Fruit fly (Drosophila melanogaster) whole organism, embryonic: ENCODE results near the gene CG6951.

ENCODE experiments used
- Aef1 ChIP-seq: fragments of 200-800 bp; sonication (Bioruptor generic); IDR thresholded peaks from 3 replicates; pipeline ENCODE4 v1.3.6; 2022; ENCODE audit warnings: missing biosample characterization, missing genetic modification characterization
- Antp ChIP-seq: fragments of 200-800 bp; sonication (Bioruptor generic); optimal IDR thresholded peaks from 3 replicates; lab custom pipeline; 2016; ENCODE audit warnings: missing biosample characterization, missing genetic modification characterization
- Awh ChIP-seq: fragments of 200-800 bp; sonication (Bioruptor generic); IDR thresholded peaks from 2 replicates; pipeline ENCODE4, ENCODE4 v1.3.6; 2022; ENCODE audit warnings: missing biosample characterization, missing genetic modification characterization
- BtbVII ChIP-seq: fragments of 200-800 bp; sonication (Bioruptor generic); optimal IDR thresholded peaks from 3 replicates; lab custom pipeline; 2017; ENCODE audit warnings: missing biosample characterization, mild to moderate bottlenecking, missing genetic modification characterization
- CG10147 ChIP-seq: fragments of 200-800 bp; sonication (Bioruptor generic); optimal IDR thresholded peaks from 2 replicates; lab custom pipeline; 2019; ENCODE audit warnings: missing biosample characterization, mild to moderate bottlenecking, missing genetic modification characterization, moderate library complexity
- CG11093 ChIP-seq: fragments of 200-800 bp; sonication (Bioruptor generic); IDR thresholded peaks from 3 replicates; pipeline ENCODE4 v1.3.6; 2022; ENCODE audit warnings: missing biosample characterization, missing genetic modification characterization
- CG14050 ChIP-seq: fragments of 200-800 bp; sonication (Bioruptor generic); IDR thresholded peaks from 3 replicates; pipeline ENCODE4 v1.3.6; 2022; ENCODE audit warnings: missing biosample characterization, missing genetic modification characterization
- CG14667 ChIP-seq: fragments of 200-800 bp; sonication (Bioruptor generic); IDR thresholded peaks from 2 replicates; pipeline ENCODE4 v1.3.6; 2022; ENCODE audit warnings: missing biosample characterization, missing genetic modification characterization
- CG15269 ChIP-seq: fragments of 200-800 bp; sonication (Bioruptor generic); optimal IDR thresholded peaks from 2 replicates; lab custom pipeline; 2018; ENCODE audit warnings: missing biosample characterization, mild to moderate bottlenecking, missing genetic modification characterization, moderate library complexity
- CG16815 ChIP-seq: fragments of 200-800 bp; sonication (Bioruptor generic); optimal IDR thresholded peaks from 3 replicates; lab custom pipeline; 2017; ENCODE audit warnings: missing biosample characterization, mild to moderate bottlenecking, missing genetic modification characterization
- CG17186 ChIP-seq: fragments of 200-800 bp; sonication (Bioruptor generic); optimal IDR thresholded peaks from 3 replicates; lab custom pipeline; 2017; ENCODE audit warnings: missing biosample characterization, missing genetic modification reagents, missing genetic modification characterization
- CG17385 ChIP-seq: fragments of 200-800 bp; sonication (Bioruptor generic); optimal IDR thresholded peaks from 3 replicates; lab custom pipeline; 2018; ENCODE audit warnings: missing biosample characterization, mild to moderate bottlenecking, missing genetic modification characterization
- CG18619 ChIP-seq: fragments of 200-800 bp; sonication (Bioruptor generic); optimal IDR thresholded peaks from 3 replicates; lab custom pipeline; 2017; ENCODE audit warnings: missing biosample characterization, mild to moderate bottlenecking, missing genetic modification characterization
- CG2120 ChIP-seq: fragments of 200-800 bp; sonication (Bioruptor generic); optimal IDR thresholded peaks from 3 replicates; lab custom pipeline; 2016; ENCODE audit warnings: missing biosample characterization, missing genetic modification characterization
- CG30403 ChIP-seq: fragments of 200-800 bp; sonication (Bioruptor generic); optimal IDR thresholded peaks from 3 replicates; lab custom pipeline; 2016; ENCODE audit warnings: missing biosample characterization, missing genetic modification characterization
- CG3065 ChIP-seq: fragments of 200-800 bp; sonication (Bioruptor generic); optimal IDR thresholded peaks from 2 replicates; lab custom pipeline; 2016; ENCODE audit warnings: missing biosample characterization, missing genetic modification characterization
- CG31224 ChIP-seq: fragments of 200-800 bp; sonication (Bioruptor generic); IDR thresholded peaks from 2 replicates; pipeline ENCODE4 v1.3.6; 2022; ENCODE audit warnings: missing biosample characterization, missing genetic modification characterization
- CG31388 ChIP-seq: fragments of 200-800 bp; sonication (Bioruptor generic); optimal IDR thresholded peaks from 2 replicates; lab custom pipeline; 2016; ENCODE audit warnings: missing biosample characterization, missing genetic modification characterization
- CG33213 ChIP-seq: fragments of 200-800 bp; sonication (Bioruptor generic); optimal IDR thresholded peaks from 3 replicates; lab custom pipeline; 2016; ENCODE audit warnings: missing biosample characterization, missing genetic modification characterization
- CG33557 ChIP-seq: fragments of 200-800 bp; sonication (Bioruptor generic); optimal IDR thresholded peaks from 2 replicates; lab custom pipeline; 2019; ENCODE audit warnings: missing biosample characterization, mild to moderate bottlenecking, missing genetic modification characterization, moderate library complexity
- CG34422 ChIP-seq: fragments of 200-800 bp; sonication (Bioruptor generic); IDR thresholded peaks from 3 replicates; pipeline ENCODE4 v1.3.6; 2022; ENCODE audit warnings: missing biosample characterization, missing genetic modification characterization
- CG4360 ChIP-seq: fragments of 200-800 bp; sonication (Bioruptor generic); IDR thresholded peaks from 2 replicates; pipeline ENCODE4 v1.3.6; 2022; ENCODE audit warnings: missing biosample characterization, missing genetic modification characterization
- CG6654 ChIP-seq: fragments of 200-800 bp; sonication (Bioruptor generic); optimal IDR thresholded peaks from 2 replicates; lab custom pipeline; 2017; ENCODE audit warnings: missing biosample characterization, mild to moderate bottlenecking, missing genetic modification characterization
- CG7271 ChIP-seq: fragments of 200-800 bp; sonication (Bioruptor generic); optimal IDR thresholded peaks from 2 replicates; lab custom pipeline; 2018; ENCODE audit warnings: missing biosample characterization, mild to moderate bottlenecking, missing genetic modification characterization, moderate library complexity
- CG7963 ChIP-seq: fragments of 200-800 bp; sonication (Bioruptor generic); IDR thresholded peaks from 3 replicates; pipeline ENCODE4 v1.3.6; 2022; ENCODE audit warnings: missing biosample characterization, missing genetic modification characterization; ENCODE audit not compliant: partially characterized antibody
- CG7987 ChIP-seq: fragments of 200-800 bp; sonication (Bioruptor generic); optimal IDR thresholded peaks from 2 replicates; lab custom pipeline; 2018; ENCODE audit warnings: missing biosample characterization, mild to moderate bottlenecking, missing genetic modification characterization, moderate library complexity
- CG8944 ChIP-seq: fragments of 200-800 bp; sonication (Bioruptor generic); optimal IDR thresholded peaks from 3 replicates; lab custom pipeline; 2016; ENCODE audit warnings: missing biosample characterization, missing genetic modification characterization
- CTCF ChIP-seq: fragments of 200-800 bp; sonication (Bioruptor generic); optimal IDR thresholded peaks from 2 replicates; lab custom pipeline; 2017; ENCODE audit warnings: missing biosample characterization, mild to moderate bottlenecking, missing genetic modification characterization, moderate library complexity
- CrebB ChIP-seq: fragments of 200-800 bp; sonication (Bioruptor generic); optimal IDR thresholded peaks from 3 replicates; lab custom pipeline; 2018; ENCODE audit warnings: missing biosample characterization, mild to moderate bottlenecking, missing genetic modification characterization
- D19A ChIP-seq: fragments of 200-800 bp; optimal IDR thresholded peaks from 3 replicates; lab custom pipeline; 2019; ENCODE audit warnings: missing biosample characterization, mild to moderate bottlenecking, missing genetic modification characterization, moderate library complexity
- Dad ChIP-seq: fragments of 200-800 bp; sonication (Bioruptor generic); optimal IDR thresholded peaks from 3 replicates; lab custom pipeline; 2016; ENCODE audit warnings: missing biosample characterization, missing genetic modification characterization
- HLH4C ChIP-seq: fragments of 200-800 bp; sonication (Bioruptor generic); IDR thresholded peaks from 3 replicates; pipeline ENCODE4 v1.3.6; 2022; ENCODE audit warnings: missing biosample characterization, missing genetic modification characterization; ENCODE audit not compliant: partially characterized antibody
- Hr3 ChIP-seq: fragments of 200-800 bp; sonication (Bioruptor generic); optimal IDR thresholded peaks from 3 replicates; lab custom pipeline; 2016; ENCODE audit warnings: missing biosample characterization, missing genetic modification characterization
- Hr39 ChIP-seq: fragments of >200 bp; optimal IDR thresholded peaks from 2 replicates; lab custom pipeline; 2017
- Hr51 ChIP-seq, 2 experiments: fragments of 200-800 bp; sonication (Bioruptor generic); optimal IDR thresholded peaks; 2 replicates in 1 of 2; 3 replicates in 1 of 2; lab custom pipeline; 2016 to 2018; ENCODE audit warnings: missing biosample characterization in 2 of 2, missing genetic modification characterization in 2 of 2, mild to moderate bottlenecking in 1 of 2, moderate library complexity in 1 of 2
- MTF-1 ChIP-seq: fragments of 200-800 bp; sonication (Bioruptor generic); optimal IDR thresholded peaks from 2 replicates; lab custom pipeline; 2018; ENCODE audit warnings: missing biosample characterization, mild to moderate bottlenecking, missing genetic modification characterization, borderline replicate concordance
- Myb ChIP-seq: fragments of 200-800 bp; sonication (Bioruptor generic); optimal IDR thresholded peaks from 2 replicates; lab custom pipeline; 2016; ENCODE audit warnings: missing biosample characterization, missing genetic modification characterization
- Sox102F ChIP-seq: fragments of 200-800 bp; sonication (Bioruptor generic); optimal IDR thresholded peaks from 2 replicates; lab custom pipeline; 2018; ENCODE audit warnings: missing biosample characterization, mild to moderate bottlenecking, missing genetic modification characterization, moderate library complexity
- TFAM ChIP-seq: fragments of 200-800 bp; sonication (Bioruptor generic); optimal IDR thresholded peaks from 2 replicates; lab custom pipeline; 2017; ENCODE audit warnings: missing biosample characterization, missing genetic modification characterization, inconsistent platforms
- Taf1 ChIP-seq: fragments of 200-800 bp; sonication (Bioruptor generic); IDR thresholded peaks from 2 replicates; pipeline ENCODE4 v1.3.6; 2022; ENCODE audit warnings: missing biosample characterization, missing genetic modification characterization
- ab ChIP-seq: fragments of 200-800 bp; sonication (Bioruptor generic); optimal IDR thresholded peaks from 2 replicates; lab custom pipeline; 2016; ENCODE audit warnings: missing biosample characterization, missing genetic modification characterization
- chif ChIP-seq, 2 experiments: fragments of 200-800 bp; sonication (Bioruptor generic); optimal IDR thresholded peaks; 3 replicates each; lab custom pipeline; 2016; ENCODE audit warnings: missing biosample characterization in 2 of 2, missing genetic modification characterization in 2 of 2
- danr ChIP-seq: fragments of 200-800 bp; sonication (Bioruptor generic); IDR thresholded peaks from 2 replicates; pipeline ENCODE4 v1.3.6; 2022; ENCODE audit warnings: missing biosample characterization, missing genetic modification characterization
- dpn ChIP-seq, 2 experiments: fragments of 200-800 bp; sonication (Bioruptor generic); optimal IDR thresholded peaks; 3 replicates each; lab custom pipeline; 2016; ENCODE audit warnings: missing biosample characterization in 2 of 2, missing genetic modification characterization in 2 of 2
- hbn ChIP-seq: fragments of 200-800 bp; sonication (Bioruptor generic); IDR thresholded peaks from 2 replicates; pipeline ENCODE4 v1.3.6; 2022; ENCODE audit warnings: missing biosample characterization, missing genetic modification characterization; ENCODE audit not compliant: partially characterized antibody
- nom ChIP-seq: fragments of 200-800 bp; sonication (Bioruptor generic); optimal IDR thresholded peaks from 2 replicates; lab custom pipeline; 2017; ENCODE audit warnings: missing biosample characterization, missing genetic modification characterization, mild to moderate bottlenecking, moderate library complexity, missing genetic modification reagents
- odd ChIP-seq: fragments of 200-800 bp; sonication (Bioruptor generic); optimal IDR thresholded peaks from 2 replicates; lab custom pipeline; 2017; ENCODE audit warnings: missing biosample characterization, mild to moderate bottlenecking, missing genetic modification characterization
- otp ChIP-seq: fragments of 200-800 bp; sonication (Bioruptor generic); IDR thresholded peaks from 3 replicates; pipeline ENCODE4, ENCODE4 v1.3.6; 2022; ENCODE audit warnings: missing biosample characterization, missing genetic modification characterization
- slbo ChIP-seq: fragments of 200-800 bp; sonication (Bioruptor generic); IDR thresholded peaks from 2 replicates; pipeline ENCODE4 v1.3.6; 2022; ENCODE audit warnings: missing biosample characterization, missing genetic modification characterization
- tap ChIP-seq: fragments of 200-800 bp; optimal IDR thresholded peaks from 3 replicates; lab custom pipeline; 2019; ENCODE audit warnings: missing biosample characterization, mild to moderate bottlenecking, missing genetic modification characterization, moderate library complexity
- usp ChIP-seq: fragments of >200 bp; optimal IDR thresholded peaks from 2 replicates; lab custom pipeline; 2017; ENCODE audit warnings: missing biosample characterization, missing genetic modification characterization
- wor ChIP-seq: fragments of 200-800 bp; sonication (Bioruptor generic); IDR thresholded peaks from 2 replicates; pipeline ENCODE4 v1.3.6; 2022; ENCODE audit warnings: missing biosample characterization, missing genetic modification characterization
- yki ChIP-seq: fragments of >200 bp; optimal IDR thresholded peaks from 3 replicates; lab custom pipeline; 2018

CG6951 gene

dm6 chr3L:20194731-20195130 lies 46.3 kb upstream of the CG6951 start (continued):
- TF ChIP-seq chif (GFP tag; optimal IDR thresholded peaks at IDR 0.05; lab: Kevin White, UChicago) (peak; percentile 13 to 16), usp (GFP tag; lab: Kevin White, UChicago) (no peak), odd (GFP tag; lab: Kevin White, UChicago) (no peak), CG33557 (GFP tag; lab: Kevin White, UChicago) (no peak), CG16815 (GFP tag; lab: Kevin White, UChicago) (no peak), CrebB (tag; lab: Kevin White, UChicago) (no peak), Taf1 (GFP tag; lab: Robert Waterston, UW) (peak; percentile 53; the same call in 1 of the 2 replicates), Hr39 (lab: Kevin White, UChicago) (no peak), tap (no peak), otp (peak; percentile 59; the same call in 1 of the 3 replicates), CG8944 (GFP tag; lab: Kevin White, UChicago) (no peak), CG7987 (GFP tag; lab: Kevin White, UChicago) (no peak), CG33213 (GFP tag; lab: Kevin White, UChicago) (no peak), D19A (tag; lab: Kevin White, UChicago) (no peak), Hr3 (GFP tag; lab: Kevin White, UChicago) (no peak), yki (no peak), Hr51 (GFP tag; optimal IDR thresholded peaks at IDR 0.05; lab: Kevin White, UChicago) (peak; percentile 2 to 20), CG15269 (tag; lab: Kevin White, UChicago) (peak; percentile 68), CG17385 (no peak), Sox102F (GFP tag; lab: Kevin White, UChicago) (peak; percentile 24), nom (GFP tag; lab: Kevin White, UChicago) (no peak), CG2120 (GFP tag; lab: Kevin White, UChicago) (peak; percentile 59), CTCF (GFP tag; lab: Kevin White, UChicago) (no peak), CG18619 (GFP tag; lab: Kevin White, UChicago) (no peak), dpn (GFP tag; optimal IDR thresholded peaks at IDR 0.05; lab: Kevin White, UChicago) (peak; percentile 38 to 50), wor (GFP tag; lab: Robert Waterston, UW) (no peak), hbn (GFP tag; lab: Robert Waterston, UW) (no peak), slbo (GFP tag; lab: Robert Waterston, UW) (peak; percentile 74), CG14667 (GFP tag; lab: Robert Waterston, UW) (0 out of 2 replicates have a peak, but pooled peaks have one; percentile 22), ab (GFP tag; lab: Kevin White, UChicago) (no peak), CG11093 (GFP tag; lab: Robert Waterston, UW) (no peak), CG31224 (GFP tag; lab: Robert Waterston, UW) (0 out of 2 replicates have a peak, but pooled peaks have one; percentile 29), CG4360 (GFP tag; lab: Robert Waterston, UW) (no peak), CG30403 (GFP tag; lab: Kevin White, UChicago) (peak; percentile 39), CG17186 (GFP tag; lab: Kevin White, UChicago) (no peak), CG10147 (GFP tag; lab: Kevin White, UChicago) (no peak), Awh (GFP tag; lab: Robert Waterston, UW) (no peak), CG3065 (no peak), CG31388 (GFP tag; lab: Kevin White, UChicago) (no peak), Dad (peak; percentile 35), HLH4C (GFP tag; lab: Robert Waterston, UW) (no peak), CG7271 (tag; lab: Kevin White, UChicago) (no peak), Myb (GFP tag; lab: Kevin White, UChicago) (no peak), CG7963 (no peak), BtbVII (GFP tag; lab: Kevin White, UChicago) (no peak), TFAM (GFP tag; lab: Kevin White, UChicago) (no peak), CG34422 (peak; percentile 48; the same call in 1 of the 3 replicates), danr (no peak), MTF-1 (GFP tag; lab: Kevin White, UChicago) (no peak), CG6654 (no peak), CG14050 (GFP tag; lab: Robert Waterston, UW) (peak; percentile 29; the same call in 1 of the 3 replicates), Aef1 (GFP tag; lab: Robert Waterston, UW) (peak; percentile 14; the same call in 1 of the 3 replicates), Antp (peak; percentile 27)
